Worm (Caenorhabditis elegans): ENCODE data around the gene srt-45.

srt-45 gene

DNA sequence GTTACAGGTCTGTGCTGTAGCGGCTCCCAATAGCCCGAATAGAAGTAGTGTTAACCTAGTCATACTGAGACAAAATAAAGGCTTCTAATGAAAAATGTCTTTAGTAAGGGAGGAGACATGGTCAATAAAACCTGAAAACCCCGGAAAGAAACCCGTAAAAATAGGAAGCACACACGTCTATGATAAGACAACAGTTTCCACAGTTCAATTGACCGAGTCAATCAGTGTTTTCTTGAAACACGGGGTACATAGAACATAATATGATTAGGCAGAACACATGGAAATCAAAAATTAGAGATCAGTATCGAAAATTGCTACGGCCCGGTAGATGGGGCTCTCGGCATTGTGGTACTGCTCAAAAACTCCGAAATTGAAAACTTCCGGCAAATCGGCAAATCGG lies 32.8 kb upstream of the srt-45 start, which contains the start of gene clec-49:
Gene clec-49 (minus strand): TSS at position 103 of the 400 bp plus-strand sequence.
- TF ChIP-seq med-1 (GFP tag; optimal IDR thresholded peaks at IDR 0.05; ENCODE audit: insufficient read depth) (no peak), tab-1 (GFP tag; IDR thresholded peaks at IDR 0.05) (no peak), ztf-23 (GFP tag; IDR thresholded peaks at IDR 0.05) (no peak), klf-2 (GFP tag; conservative IDR thresholded peaks at IDR 0.05) (no peak), ztf-29 (GFP tag; IDR thresholded peaks at IDR 0.05) (no peak), T22C8.4 (GFP tag; IDR thresholded peaks at IDR 0.05) (no peak), flt-1 (GFP tag; IDR thresholded peaks at IDR 0.05) (no peak), cog-1 (tag; optimal IDR thresholded peaks at IDR 0.05) (no peak), ref-1 (GFP tag; conservative IDR thresholded peaks at IDR 0.05) (no peak)

DNA sequence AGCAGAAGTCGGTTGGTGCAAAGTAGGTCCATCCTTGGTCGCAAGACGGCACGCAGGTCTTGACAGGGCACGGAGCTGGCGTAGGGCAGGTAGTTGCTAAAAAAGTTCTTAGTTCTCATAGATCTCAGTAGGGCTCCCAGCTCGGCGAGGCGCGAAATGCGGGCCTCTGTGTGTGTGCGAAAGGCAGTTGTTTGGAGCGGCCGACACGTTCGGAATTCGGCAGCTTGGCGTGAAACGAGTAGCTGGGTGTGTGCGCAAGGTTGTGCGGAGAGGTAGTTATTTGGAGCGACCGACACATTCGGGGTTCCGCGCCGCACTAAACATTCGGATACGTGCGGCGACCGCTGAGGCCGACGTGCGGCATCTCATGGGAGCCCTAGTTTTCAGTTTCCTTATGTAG lies 31.1 kb upstream of the srt-45 start:
- no peak for TF ChIP-seq med-1 (GFP tag; optimal IDR thresholded peaks at IDR 0.05; ENCODE audit: insufficient read depth)
- TF ChIP-seq ztf-29 (GFP tag; IDR thresholded peaks at IDR 0.05): no peak
- TF ChIP-seq ref-1 (GFP tag; conservative IDR thresholded peaks at IDR 0.05): no peak

DNA sequence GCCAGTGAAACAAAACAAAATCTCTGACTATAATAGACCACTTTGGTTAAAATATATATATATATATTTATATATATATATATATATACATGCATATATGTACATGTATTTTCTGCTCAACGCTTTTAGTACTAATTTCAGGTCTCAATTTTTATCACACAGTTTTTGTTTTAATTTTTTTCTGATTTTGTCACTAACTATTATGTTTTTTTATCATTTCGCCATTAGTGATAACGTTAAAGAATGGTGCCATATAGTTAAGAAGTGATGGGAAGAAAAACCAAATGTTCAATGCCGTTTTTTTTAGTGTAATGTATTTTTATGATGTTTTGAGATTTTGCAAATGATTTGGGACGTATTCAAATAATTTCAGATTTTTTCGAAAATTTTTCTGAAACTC lies 29.6 kb upstream of the srt-45 start:
- no peak for TF ChIP-seq ztf-29 (GFP tag; IDR thresholded peaks at IDR 0.05)

DNA sequence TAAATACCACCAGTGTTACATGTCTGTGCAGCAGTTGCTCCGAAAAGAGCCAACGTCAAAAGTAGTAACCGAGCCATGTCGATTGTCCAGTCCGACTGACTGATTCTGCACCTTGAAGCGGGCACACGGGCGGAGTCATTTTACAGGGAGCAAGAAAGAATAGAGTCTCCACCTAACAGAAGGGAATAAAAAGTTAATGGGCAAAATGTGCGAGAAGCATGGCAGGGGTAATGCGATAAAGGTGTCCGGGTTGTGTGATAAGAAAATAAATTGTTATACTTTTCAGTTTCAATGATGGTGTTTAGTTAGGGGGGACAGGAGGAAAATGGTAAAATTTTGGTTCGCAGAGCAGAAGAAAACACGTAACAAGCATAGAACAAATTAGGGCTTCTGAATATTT lies 28.7 kb upstream of the srt-45 start, which contains the start of gene clec-50:
Gene clec-50 (minus strand): TSS at position 109 of the 400 bp plus-strand sequence.
- TF ChIP-seq med-1 (GFP tag; optimal IDR thresholded peaks at IDR 0.05; ENCODE audit: insufficient read depth) (no peak), ref-1 (GFP tag; conservative IDR thresholded peaks at IDR 0.05) (no peak), klf-2 (GFP tag; conservative IDR thresholded peaks at IDR 0.05) (no peak), cog-1 (tag; optimal IDR thresholded peaks at IDR 0.05) (no peak), ztf-29 (GFP tag; IDR thresholded peaks at IDR 0.05) (no peak), flt-1 (GFP tag; IDR thresholded peaks at IDR 0.05) (no peak), ztf-23 (GFP tag; IDR thresholded peaks at IDR 0.05) (no peak), tab-1 (GFP tag; IDR thresholded peaks at IDR 0.05) (no peak), T22C8.4 (GFP tag; IDR thresholded peaks at IDR 0.05) (no peak)

DNA sequence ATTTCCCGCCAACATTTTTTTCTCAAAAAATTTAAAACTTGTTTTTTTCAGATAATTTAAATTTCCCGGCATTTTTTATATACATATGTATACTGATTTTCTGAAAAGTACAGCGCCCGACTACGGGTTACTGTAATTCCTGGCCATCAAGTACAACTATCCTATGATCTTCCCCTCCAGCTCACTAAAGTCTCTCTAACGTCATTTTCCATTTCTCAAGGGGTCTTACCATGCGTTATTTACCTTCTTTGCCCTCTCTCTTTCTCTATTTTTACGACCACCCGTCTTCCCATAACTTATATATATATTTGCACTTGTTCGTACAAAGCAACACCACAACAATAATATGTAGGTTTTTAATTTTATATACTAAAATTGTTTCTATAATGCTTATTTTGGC lies 27.7 kb upstream of the srt-45 start, which contains the start of gene W04E12.9:
Gene W04E12.9 (plus strand): TSS at position 301 of the 400 bp plus-strand sequence.
- no peak for TF ChIP-seq T22C8.4 (GFP tag; IDR thresholded peaks at IDR 0.05)
- TF ChIP-seq ztf-23 (GFP tag; IDR thresholded peaks at IDR 0.05): no peak
- TF ChIP-seq flt-1 (GFP tag; IDR thresholded peaks at IDR 0.05): no peak
- TF ChIP-seq tab-1 (GFP tag; IDR thresholded peaks at IDR 0.05): no peak
- no peak for TF ChIP-seq cog-1 (tag; optimal IDR thresholded peaks at IDR 0.05)
- no peak for TF ChIP-seq ztf-29 (GFP tag; IDR thresholded peaks at IDR 0.05)
- TF ChIP-seq med-1 (GFP tag; optimal IDR thresholded peaks at IDR 0.05; ENCODE audit: insufficient read depth): no peak
- no peak for TF ChIP-seq klf-2 (GFP tag; conservative IDR thresholded peaks at IDR 0.05)
- no peak for TF ChIP-seq ref-1 (GFP tag; conservative IDR thresholded peaks at IDR 0.05)

DNA sequence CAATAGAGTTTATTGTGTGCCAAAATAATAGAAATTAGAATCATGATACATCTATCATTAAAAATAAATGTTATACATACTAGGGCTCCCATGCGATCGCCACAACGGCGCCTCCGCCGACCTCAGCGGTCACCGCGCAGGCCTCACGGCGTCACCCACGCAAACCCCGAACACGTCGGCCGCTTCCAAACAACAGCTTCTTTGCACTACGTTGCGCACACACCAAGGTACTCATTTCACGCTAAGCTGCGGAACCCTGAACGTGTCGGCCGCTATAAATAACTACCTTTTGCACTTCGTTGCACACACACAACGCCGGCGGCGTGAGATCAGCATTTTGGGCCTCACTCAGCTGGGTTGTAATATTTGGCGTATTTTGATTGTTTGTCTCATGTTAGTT lies 24.6 kb upstream of the srt-45 start:
- TF ChIP-seq med-1 (GFP tag; optimal IDR thresholded peaks at IDR 0.05; ENCODE audit: insufficient read depth): no peak

DNA sequence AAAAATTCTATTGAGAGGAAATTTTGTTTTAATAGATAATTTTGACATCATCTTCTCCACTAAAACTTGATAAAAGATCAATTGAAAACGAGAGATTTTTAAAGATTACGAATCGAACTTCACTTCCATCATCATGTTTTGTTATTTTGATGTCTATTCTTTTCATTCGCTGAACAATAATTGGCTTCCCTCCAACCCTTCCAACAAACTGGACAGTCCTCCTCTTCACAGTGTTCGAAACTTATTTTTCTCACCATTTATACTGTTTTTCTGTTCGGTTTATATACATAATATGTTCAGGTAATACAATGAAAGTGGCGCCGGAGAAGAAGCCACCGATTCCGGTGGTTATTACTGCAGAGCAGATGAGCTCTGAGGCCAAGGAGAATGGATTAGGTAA lies 23.2 kb upstream of the srt-45 start, which contains the start of gene M162.5:
Gene M162.5 (plus strand): TSS at position 301 of the 400 bp plus-strand sequence.
- TF ChIP-seq ref-1 (GFP tag; conservative IDR thresholded peaks at IDR 0.05): no peak
- no peak for TF ChIP-seq ztf-29 (GFP tag; IDR thresholded peaks at IDR 0.05)
- TF ChIP-seq T22C8.4 (GFP tag; IDR thresholded peaks at IDR 0.05): no peak
- TF ChIP-seq klf-2 (GFP tag; conservative IDR thresholded peaks at IDR 0.05): no peak
- TF ChIP-seq tab-1 (GFP tag; IDR thresholded peaks at IDR 0.05): no peak
- no peak for TF ChIP-seq med-1 (GFP tag; optimal IDR thresholded peaks at IDR 0.05; ENCODE audit: insufficient read depth)
- no peak for TF ChIP-seq cog-1 (tag; optimal IDR thresholded peaks at IDR 0.05)
- no peak for TF ChIP-seq flt-1 (GFP tag; IDR thresholded peaks at IDR 0.05)
- TF ChIP-seq ztf-23 (GFP tag; IDR thresholded peaks at IDR 0.05): no peak

DNA sequence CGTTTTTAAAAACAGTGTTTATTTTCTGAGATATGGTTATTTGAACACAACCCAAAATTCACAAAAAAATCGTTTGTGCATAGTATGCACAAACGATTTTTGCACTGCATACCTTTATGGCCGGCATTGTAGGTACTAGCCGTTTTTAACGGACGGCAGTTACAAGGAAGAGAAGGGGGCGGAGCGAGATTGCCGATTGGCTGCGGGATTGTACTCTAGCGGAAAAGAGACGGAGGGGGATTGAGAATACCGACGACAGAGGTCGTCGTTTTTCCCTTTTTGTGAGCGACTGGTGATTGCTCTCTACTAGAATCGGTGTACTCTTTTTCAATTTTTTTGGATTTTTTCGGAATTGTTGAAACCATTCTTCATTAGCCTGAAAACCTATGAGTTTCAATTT lies 16.2 kb upstream of the srt-45 start:
- TF ChIP-seq klf-2 (GFP tag; conservative IDR thresholded peaks at IDR 0.05): no peak
- TF ChIP-seq ref-1 (GFP tag; conservative IDR thresholded peaks at IDR 0.05): no peak
- no peak for TF ChIP-seq tab-1 (GFP tag; IDR thresholded peaks at IDR 0.05)
- no peak for TF ChIP-seq ztf-29 (GFP tag; IDR thresholded peaks at IDR 0.05)
- TF ChIP-seq T22C8.4 (GFP tag; IDR thresholded peaks at IDR 0.05): no peak
- no peak for TF ChIP-seq med-1 (GFP tag; optimal IDR thresholded peaks at IDR 0.05; ENCODE audit: insufficient read depth)

DNA sequence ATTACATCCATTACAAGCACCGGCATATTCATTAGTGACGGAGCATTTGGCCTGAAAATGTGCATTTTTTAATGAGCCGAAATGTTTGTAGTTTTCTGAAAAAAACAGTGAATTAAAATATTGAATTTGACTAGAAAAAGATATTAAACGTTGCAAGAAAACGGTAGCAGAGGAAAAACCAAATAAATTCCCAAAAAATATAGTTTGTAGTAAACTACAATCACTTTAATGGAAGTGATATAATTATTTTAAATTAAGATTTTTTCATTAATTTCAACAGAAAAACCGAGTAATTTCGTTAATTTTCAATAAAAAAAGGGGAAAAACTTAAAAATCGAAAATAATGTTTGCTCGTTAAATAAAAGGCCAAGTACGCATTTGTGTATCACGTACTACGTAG lies 12.3 kb upstream of the srt-45 start, which contains the start of gene M162.15:
Gene M162.15 (minus strand): TSS at position 101 of the 400 bp plus-strand sequence.
- no peak for TF ChIP-seq klf-2 (GFP tag; conservative IDR thresholded peaks at IDR 0.05)
- no peak for TF ChIP-seq ref-1 (GFP tag; conservative IDR thresholded peaks at IDR 0.05)
- TF ChIP-seq med-1 (GFP tag; optimal IDR thresholded peaks at IDR 0.05; ENCODE audit: insufficient read depth): no peak
- TF ChIP-seq cog-1 (tag; optimal IDR thresholded peaks at IDR 0.05): no peak
- no peak for TF ChIP-seq flt-1 (GFP tag; IDR thresholded peaks at IDR 0.05)
- no peak for TF ChIP-seq ztf-29 (GFP tag; IDR thresholded peaks at IDR 0.05)

DNA sequence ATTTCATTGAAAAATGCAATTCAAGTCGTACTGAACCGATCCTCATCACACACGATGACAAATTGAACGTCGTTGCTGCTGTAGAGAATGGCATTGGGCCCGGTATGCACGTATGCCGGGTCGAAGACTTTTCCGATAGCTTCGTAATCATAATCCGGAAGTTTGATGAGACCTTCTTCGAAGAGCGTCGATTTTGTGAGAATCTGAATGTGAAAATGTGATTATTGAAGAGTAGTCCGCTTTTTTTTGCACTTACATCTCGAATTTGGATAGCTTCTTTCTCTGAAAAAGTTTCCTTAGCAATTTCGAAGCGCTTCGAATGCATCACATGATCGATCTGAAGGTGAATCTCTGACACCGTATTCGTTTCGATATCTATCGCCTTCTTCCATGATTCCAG lies 6.7 kb upstream of the srt-45 start, which contains the start of gene fbxa-118:
Gene fbxa-118 (minus strand): TSS at position 101 of the 400 bp plus-strand sequence.
- TF ChIP-seq ztf-29 (GFP tag; IDR thresholded peaks at IDR 0.05) (no peak), klf-2 (GFP tag; conservative IDR thresholded peaks at IDR 0.05) (no peak), ref-1 (GFP tag; conservative IDR thresholded peaks at IDR 0.05) (no peak), T22C8.4 (GFP tag; IDR thresholded peaks at IDR 0.05) (no peak), ztf-23 (GFP tag; IDR thresholded peaks at IDR 0.05) (no peak), tab-1 (GFP tag; IDR thresholded peaks at IDR 0.05) (no peak), med-1 (GFP tag; optimal IDR thresholded peaks at IDR 0.05; ENCODE audit: insufficient read depth) (no peak), flt-1 (GFP tag; IDR thresholded peaks at IDR 0.05) (no peak), cog-1 (tag; optimal IDR thresholded peaks at IDR 0.05) (no peak)

DNA sequence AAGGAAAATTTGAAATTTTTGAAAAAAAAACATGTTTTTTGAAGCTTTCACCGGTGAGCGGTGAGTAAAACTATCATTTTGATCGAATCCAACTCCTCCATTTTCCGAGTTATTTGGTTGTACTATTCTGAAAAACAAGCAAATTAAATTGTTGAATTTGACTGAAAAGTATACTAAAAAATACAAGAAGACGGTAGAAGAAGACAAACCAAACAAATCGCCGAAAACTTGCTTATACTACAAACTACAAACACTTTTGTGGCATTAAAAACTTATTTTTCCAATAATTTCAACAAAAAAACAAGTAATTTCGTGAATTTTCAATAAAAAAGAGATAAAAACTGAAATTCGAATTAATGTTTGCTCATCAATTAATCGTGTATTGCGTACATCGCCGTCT lies 5.3 kb upstream of the srt-45 start, which contains the start of gene fbxa-194:
Gene fbxa-194 (minus strand): TSS at position 101 of the 400 bp plus-strand sequence.
- TF ChIP-seq ztf-29 (GFP tag; IDR thresholded peaks at IDR 0.05): no peak
- no peak for TF ChIP-seq cog-1 (tag; optimal IDR thresholded peaks at IDR 0.05)
- no peak for TF ChIP-seq klf-2 (GFP tag; conservative IDR thresholded peaks at IDR 0.05)
- TF ChIP-seq ztf-23 (GFP tag; IDR thresholded peaks at IDR 0.05): no peak
- no peak for TF ChIP-seq T22C8.4 (GFP tag; IDR thresholded peaks at IDR 0.05)
- TF ChIP-seq ref-1 (GFP tag; conservative IDR thresholded peaks at IDR 0.05): no peak
- TF ChIP-seq tab-1 (GFP tag; IDR thresholded peaks at IDR 0.05): no peak
- TF ChIP-seq med-1 (GFP tag; optimal IDR thresholded peaks at IDR 0.05; ENCODE audit: insufficient read depth): no peak
- TF ChIP-seq flt-1 (GFP tag; IDR thresholded peaks at IDR 0.05): no peak

All from whole organism, midembryonic.